Worm (Caenorhabditis elegans): ENCODE data around the gene skr-20.

- TF ChIP-seq skn-1 (tag; optimal IDR thresholded peaks at IDR 0.05) = no peak
- no peak for TF ChIP-seq fkh-10 (GFP tag; optimal IDR thresholded peaks at IDR 0.05)
- TF ChIP-seq aly-2 (tag; optimal IDR thresholded peaks at IDR 0.05) = no peak
- no peak for TF ChIP-seq nhr-11 (tag; optimal IDR thresholded peaks at IDR 0.05)
- TF ChIP-seq unc-39 (tag; optimal IDR thresholded peaks at IDR 0.05) = no peak
- TF ChIP-seq arid-1 (GFP tag; conservative IDR thresholded peaks at IDR 0.05) = 0 out of 2 replicates have a peak, but pooled peaks have one; percentile 29
- TF ChIP-seq gei-8 (GFP tag; optimal IDR thresholded peaks at IDR 0.05) = no peak
- peak; percentile 66 for TF ChIP-seq pqm-1 (tag; optimal IDR thresholded peaks at IDR 0.05)
Measured at ce11 chrX:13250163-13250562, 26.8 kb upstream of the skr-20 start.

Measured in whole organism, L4 larva.